Fruit fly (Drosophila melanogaster): ENCODE measurements around the gene Prosbeta3.

- TF ChIP-seq nmo (GFP tag; optimal IDR thresholded peaks at IDR 0.05) (peak; percentile 34), Hr39 (optimal IDR thresholded peaks at IDR 0.05) (no peak), bcd (GFP tag; optimal IDR thresholded peaks at IDR 0.05) (peak; percentile 57), CG11723 (GFP tag; optimal IDR thresholded peaks at IDR 0.05) (peak; percentile 20), sqz (GFP tag; optimal IDR thresholded peaks at IDR 0.05) (no peak), Ets97D (GFP tag; optimal IDR thresholded peaks at IDR 0.05) (no peak)
Measured at dm6 chr3R:9054442-9055118, 48.6 kb upstream of the Prosbeta3 start.

All from whole organism, embryonic.